Worm (Caenorhabditis elegans): ENCODE results near the gene C33B4.5.

Gene C33B4.5

ce11 chrII:11376598-11377108 lies 6.5 kb upstream of the C33B4.5 start (continued):
- TF ChIP-seq mel-28 (tag; optimal IDR thresholded peaks at IDR 0.05; ENCODE audit: borderline replicate concordance) (peak; percentile 20), nfya-1 (tag; optimal IDR thresholded peaks at IDR 0.05; ENCODE audit: borderline replicate concordance, insufficient read depth) (no peak), ztf-22 (GFP tag; optimal IDR thresholded peaks at IDR 0.05) (no peak), sdz-38 (tag; optimal IDR thresholded peaks at IDR 0.05) (no peak), lin-40 (tag; optimal IDR thresholded peaks at IDR 0.05) (peak; percentile 30), hlh-12 (tag; optimal IDR thresholded peaks at IDR 0.05) (no peak), aptf-2 (GFP tag; conservative IDR thresholded peaks at IDR 0.05) (no peak), nhr-120 (GFP tag; IDR thresholded peaks at IDR 0.05) (no peak), ztf-6 (GFP tag; IDR thresholded peaks at IDR 0.05) (no peak), pha-4 (tag; optimal IDR thresholded peaks at IDR 0.05) (no peak), mes-4 (tag; optimal IDR thresholded peaks at IDR 0.05) (peak; percentile 13), cebp-1 (GFP tag; IDR thresholded peaks at IDR 0.05) (no peak), cebp-1 (tag; optimal IDR thresholded peaks at IDR 0.05) (peak; percentile 69), ztf-18 (tag; optimal IDR thresholded peaks at IDR 0.05) (peak; percentile 97), tbp1 (GFP tag; optimal IDR thresholded peaks at IDR 0.05) (peak; percentile 78), die-1 (tag; optimal IDR thresholded peaks at IDR 0.05) (peak; percentile 51), madf-3 (GFP tag; IDR thresholded peaks at IDR 0.05) (peak; percentile 76; the same call in 1 of the 2 replicates), B0019.2 (GFP tag; conservative IDR thresholded peaks at IDR 0.05) (peak; percentile 81), T26A5.8 (tag; optimal IDR thresholded peaks at IDR 0.05) (peak; percentile 87), B0336.3 (GFP tag; IDR thresholded peaks at IDR 0.05) (peak; percentile 98), tlf-1 (GFP tag; optimal IDR thresholded peaks at IDR 0.05) (peak; percentile 87), ztf-26 (tag; optimal IDR thresholded peaks at IDR 0.05) (peak; percentile 64), lag-1 (GFP tag; IDR thresholded peaks at IDR 0.05) (0 out of 2 replicates have a peak, but pooled peaks have one; percentile 30), ZK185.1 (tag; optimal IDR thresholded peaks at IDR 0.05; ENCODE audit: poor library complexity, severe bottlenecking) (peak; percentile 12), attf-6 (GFP tag; IDR thresholded peaks at IDR 0.05) (peak; percentile 98), egrh-3 (GFP tag; IDR thresholded peaks at IDR 0.05) (peak; percentile 43; the same call in 1 of the 2 replicates), K12H6.12 (tag; optimal IDR thresholded peaks at IDR 0.05) (no peak), F10E7.11 (tag; optimal IDR thresholded peaks at IDR 0.05) (no peak), ztf-28 (GFP tag; IDR thresholded peaks at IDR 0.05) (peak; percentile 89), fkh-3 (tag; optimal IDR thresholded peaks at IDR 0.05) (peak; percentile 91), somi-1 (GFP tag; optimal IDR thresholded peaks at IDR 0.05) (no peak), athp-1 (tag; optimal IDR thresholded peaks at IDR 0.05) (peak; percentile 84), hlh-26 (GFP tag; conservative IDR thresholded peaks at IDR 0.05) (no peak), sptf-2 (GFP tag; optimal IDR thresholded peaks at IDR 0.05) (peak; percentile 51), ztf-3 (GFP tag; optimal IDR thresholded peaks at IDR 0.05) (no peak), hmg-1.2 (GFP tag; IDR thresholded peaks at IDR 0.05) (peak; percentile 85)

- no peak for TF ChIP-seq aptf-3 (GFP tag; IDR thresholded peaks at IDR 0.05)
- TF ChIP-seq sea-2 (GFP tag; IDR thresholded peaks at IDR 0.05) = no peak
- no peak for TF ChIP-seq cebp-2 (GFP tag; IDR thresholded peaks at IDR 0.05)
- TF ChIP-seq akir-1 (GFP tag; optimal IDR thresholded peaks at IDR 0.05) = no peak
Observed at ce11 chrII:11377700-11378099, 5.4 kb upstream of the C33B4.5 start.

Measured in whole organism, young adult.